Worm (Caenorhabditis elegans): Measurements from ENCODE around the gene ifg-1.

DNA sequence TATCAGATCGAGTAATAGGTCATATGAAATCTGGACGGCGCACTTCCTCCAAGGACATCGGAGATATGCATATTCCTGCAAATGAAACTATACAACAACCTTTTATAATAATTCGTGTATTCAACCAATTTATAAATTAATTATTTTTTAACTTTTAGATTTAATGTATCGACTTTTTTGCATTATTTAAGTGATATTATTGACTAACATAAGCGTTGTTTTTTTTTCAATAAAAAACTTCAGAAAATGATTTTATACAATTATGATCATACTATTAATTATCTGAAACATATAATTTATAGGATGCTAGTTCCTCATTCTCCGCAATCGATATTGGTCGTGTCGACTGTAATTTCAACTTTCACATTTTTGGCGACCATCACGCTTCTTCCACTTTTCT, 13.0 kb upstream of the ifg-1 start, which contains the start of gene col-76:
- TF ChIP-seq ztf-1 (GFP tag; conservative IDR thresholded peaks at IDR 0.05) (no peak), elt-1 (tag; optimal IDR thresholded peaks at IDR 0.05) (no peak)
